Worm (Caenorhabditis elegans): ENCODE measurements around the gene adh-1.

DNA sequence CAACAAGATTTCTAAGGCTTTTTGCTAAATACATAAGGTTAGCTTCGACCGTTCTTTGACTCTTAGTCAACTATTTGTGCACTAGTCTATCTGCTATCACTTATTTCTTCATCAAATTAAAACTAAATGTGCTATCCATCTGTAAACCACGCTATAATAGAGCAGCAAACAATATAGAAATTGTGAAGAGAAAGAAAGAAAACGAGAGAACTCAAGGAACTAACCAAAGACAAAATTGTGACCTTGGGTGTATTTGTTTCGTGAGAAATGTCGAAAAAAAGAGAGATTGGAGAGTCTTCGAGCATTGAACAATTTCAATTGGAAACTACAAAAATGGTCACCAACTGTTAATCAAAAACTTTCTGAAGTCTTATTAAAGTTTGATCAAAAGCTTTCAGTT, 3.0 kb upstream of the adh-1 start:
- TF ChIP-seq ref-1 (GFP tag; conservative IDR thresholded peaks at IDR 0.05) (no peak), cog-1 (tag; optimal IDR thresholded peaks at IDR 0.05) (no peak), klf-2 (GFP tag; conservative IDR thresholded peaks at IDR 0.05) (no peak), flt-1 (GFP tag; IDR thresholded peaks at IDR 0.05) (no peak), T22C8.4 (GFP tag; IDR thresholded peaks at IDR 0.05) (no peak), med-1 (GFP tag; optimal IDR thresholded peaks at IDR 0.05; ENCODE audit: insufficient read depth) (no peak)

Measured in whole organism, midembryonic.